Worm (Caenorhabditis elegans): ENCODE data around the gene ruvb-2.
A peak's percentile ranks its signal among the peaks of the same experiment; 100 is the strongest.

ruvb-2 gene

ce11 chrIV:6905947-6906489, 13.2 kb downstream of the ruvb-2 start, which contains the start of the genes T22D1.17 and T22D1.8 (continued):
- TF ChIP-seq nhr-120 (GFP tag; IDR thresholded peaks at IDR 0.05) (0 out of 2 replicates have a peak, but pooled peaks have one; percentile 26), F33H1.4 (GFP tag; IDR thresholded peaks at IDR 0.05) (peak; percentile 35; the same call in 1 of the 2 replicates), atf-7 (tag; optimal IDR thresholded peaks at IDR 0.05) (peak; percentile 9), B0336.3 (GFP tag; IDR thresholded peaks at IDR 0.05) (peak; percentile 10; the same call in 1 of the 2 replicates), athp-1 (tag; optimal IDR thresholded peaks at IDR 0.05) (no peak), ceh-100 (GFP tag; IDR thresholded peaks at IDR 0.05) (peak; percentile 9; the same call in 1 of the 2 replicates), repo-1 (tag; optimal IDR thresholded peaks at IDR 0.05) (no peak), nfyb-1 (GFP tag; IDR thresholded peaks at IDR 0.05) (peak; percentile 71), hmg-20 (GFP tag; IDR thresholded peaks at IDR 0.05) (no peak), snpc-3.4 (tag; optimal IDR thresholded peaks at IDR 0.05) (peak; percentile 71), ztf-25 (GFP tag; IDR thresholded peaks at IDR 0.05) (no peak), him-1 (tag; optimal IDR thresholded peaks at IDR 0.05) (no peak), ama-1 (optimal IDR thresholded peaks at IDR 0.05) (no peak), ama-1 (GFP tag; optimal IDR thresholded peaks at IDR 0.05) (peak; percentile 11 to 63), nhr-179 (tag; optimal IDR thresholded peaks at IDR 0.05) (no peak), ztf-6 (GFP tag; IDR thresholded peaks at IDR 0.05) (no peak), pha-4 (tag; optimal IDR thresholded peaks at IDR 0.05) (no peak), zim-3 (tag; optimal IDR thresholded peaks at IDR 0.05) (no peak), hmg-1.2 (GFP tag; IDR thresholded peaks at IDR 0.05) (peak; percentile 25), Y95B8A.8 (GFP tag; IDR thresholded peaks at IDR 0.05) (peak; percentile 61; the same call in 1 of the 2 replicates), lin-54 (GFP tag; optimal IDR thresholded peaks at IDR 0.05) (peak; percentile 60), gei-17 (GFP tag; optimal IDR thresholded peaks at IDR 0.05) (no peak), sptf-2 (GFP tag; optimal IDR thresholded peaks at IDR 0.05) (no peak), mxl-1 (tag; optimal IDR thresholded peaks at IDR 0.05) (peak; percentile 10), bed-1 (GFP tag; IDR thresholded peaks at IDR 0.05) (no peak), F55B11.4 (tag; optimal IDR thresholded peaks at IDR 0.05; ENCODE audit: borderline replicate concordance, insufficient read depth) (no peak), Y67H2A.10 (GFP tag; conservative IDR thresholded peaks at IDR 0.05) (no peak), let-607 (tag; optimal IDR thresholded peaks at IDR 0.05) (no peak), hsf-1 (GFP tag; IDR thresholded peaks at IDR 0.05) (peak; percentile 66), hlh-26 (GFP tag; conservative IDR thresholded peaks at IDR 0.05) (no peak), egrh-3 (GFP tag; IDR thresholded peaks at IDR 0.05) (no peak), F39B2.1 (GFP tag; IDR thresholded peaks at IDR 0.05) (peak; percentile 61; the same call in 1 of the 2 replicates), xnd-1 (tag; optimal IDR thresholded peaks at IDR 0.05) (no peak), ets-4 (GFP tag; optimal IDR thresholded peaks at IDR 0.05) (no peak), ceh-91 (GFP tag; IDR thresholded peaks at IDR 0.05) (no peak), nhr-80 (tag; optimal IDR thresholded peaks at IDR 0.05) (no peak), ceh-79 (tag; optimal IDR thresholded peaks at IDR 0.05) (no peak), D2030.7 (GFP tag; IDR thresholded peaks at IDR 0.05) (peak; percentile 63), chd-7 (tag; optimal IDR thresholded peaks at IDR 0.05) (no peak), rpc-1 (optimal IDR thresholded peaks at IDR 0.05) (no peak), rpc-1 (tag; optimal IDR thresholded peaks at IDR 0.05) (no peak), lin-26 (GFP tag; IDR thresholded peaks at IDR 0.05) (peak; percentile 62; the same call in 1 of the 2 replicates), lsy-27 (tag; optimal IDR thresholded peaks at IDR 0.05; ENCODE audit: borderline replicate concordance, insufficient read depth) (no peak), zfh-2 (GFP tag; conservative IDR thresholded peaks at IDR 0.05) (no peak), ztf-18 (tag; optimal IDR thresholded peaks at IDR 0.05) (peak; percentile 1), ztf-22 (GFP tag; optimal IDR thresholded peaks at IDR 0.05) (no peak), lag-1 (GFP tag; IDR thresholded peaks at IDR 0.05) (no peak), F37B4.10 (GFP tag; IDR thresholded peaks at IDR 0.05) (no peak), ccch-3 (GFP tag; optimal IDR thresholded peaks at IDR 0.05) (no peak), sdz-38 (tag; optimal IDR thresholded peaks at IDR 0.05) (no peak)
